Fruit fly (Drosophila melanogaster) whole organism, embryonic: ENCODE results near the gene CG6901.

ENCODE experiments used
- CG10209 ChIP-seq: fragments of 200-800 bp; sonication (Bioruptor generic); optimal IDR thresholded peaks from 3 replicates; lab custom pipeline; 2017; ENCODE audit warnings: missing biosample characterization, mild to moderate bottlenecking, missing genetic modification characterization, missing genetic modification reagents
- CG15073 ChIP-seq: fragments of 200-800 bp; sonication (Bioruptor generic); optimal IDR thresholded peaks from 2 replicates; lab custom pipeline; 2016; ENCODE audit warnings: missing biosample characterization, missing genetic modification characterization
- CG2678 ChIP-seq: fragments of 200-800 bp; sonication (Bioruptor generic); optimal IDR thresholded peaks from 3 replicates; lab custom pipeline; 2019; ENCODE audit warnings: missing biosample characterization, mild to moderate bottlenecking, missing genetic modification characterization, moderate library complexity
- CG32767 ChIP-seq: fragments of 200-800 bp; sonication (Bioruptor generic); IDR thresholded peaks from 2 replicates; pipeline ENCODE4 v1.3.6; 2022; ENCODE audit warnings: missing biosample characterization, missing genetic modification characterization
- CG3726 ChIP-seq: fragments of 200-800 bp; sonication (Bioruptor generic); IDR thresholded peaks from 3 replicates; pipeline ENCODE4, ENCODE4 v1.3.6; 2022; ENCODE audit warnings: missing biosample characterization, missing genetic modification characterization
- CrebB ChIP-seq: fragments of 200-800 bp; sonication (Bioruptor generic); optimal IDR thresholded peaks from 3 replicates; lab custom pipeline; 2018; ENCODE audit warnings: missing biosample characterization, mild to moderate bottlenecking, missing genetic modification characterization
- MBD-R2 ChIP-seq: fragments of 200-800 bp; sonication (Bioruptor generic); IDR thresholded peaks from 2 replicates; pipeline ENCODE4 v1.3.6; 2022; ENCODE audit warnings: missing biosample characterization, missing genetic modification characterization
- Mad ChIP-seq: fragments of 200-800 bp; sonication (Bioruptor generic); optimal IDR thresholded peaks from 2 replicates; lab custom pipeline; 2016; ENCODE audit warnings: missing biosample characterization, missing genetic modification characterization
- Ravus ChIP-seq: fragments of 200-800 bp; sonication (Bioruptor generic); IDR thresholded peaks from 2 replicates; pipeline ENCODE4 v1.3.6; 2022; ENCODE audit warnings: missing biosample characterization, missing genetic modification characterization
- ab ChIP-seq: fragments of 200-800 bp; sonication (Bioruptor generic); optimal IDR thresholded peaks from 2 replicates; lab custom pipeline; 2016; ENCODE audit warnings: missing biosample characterization, missing genetic modification characterization
- gt ChIP-seq: fragments of 200-800 bp; sonication (Bioruptor generic); IDR thresholded peaks from 2 replicates; pipeline ENCODE4 v1.3.6; 2022; ENCODE audit warnings: missing biosample characterization, missing genetic modification characterization
- pzg ChIP-seq: fragments of 200-800 bp; sonication (Bioruptor generic); optimal IDR thresholded peaks from 3 replicates; lab custom pipeline; 2018; ENCODE audit warnings: missing biosample characterization, mild to moderate bottlenecking, missing genetic modification characterization, moderate library complexity

DNA sequence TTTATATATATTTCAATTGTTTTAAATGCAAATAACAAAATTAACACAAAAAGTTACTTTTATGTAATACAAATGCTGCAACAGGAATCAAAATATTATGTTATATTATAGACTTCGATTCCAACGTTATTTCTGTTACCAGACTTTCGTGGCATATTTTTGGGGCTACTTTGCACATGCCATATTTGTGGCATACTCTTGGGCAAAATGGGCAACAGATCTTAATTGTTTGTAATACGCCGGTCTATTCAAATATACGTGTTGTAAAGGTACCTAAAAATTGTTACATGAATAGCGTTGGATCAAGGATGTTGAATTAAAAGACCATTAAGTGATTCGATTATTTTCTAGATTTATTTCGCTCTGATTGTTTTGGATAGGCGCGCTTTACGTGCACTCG, 50.9 kb downstream of the CG6901 start:
- TF ChIP-seq Ravus (GFP tag; lab: Robert Waterston, UW): no peak
- no peak for TF ChIP-seq CG10209 (GFP tag; lab: Kevin White, UChicago)
- TF ChIP-seq ab (GFP tag; lab: Kevin White, UChicago): no peak
- TF ChIP-seq CG15073 (GFP tag; lab: Kevin White, UChicago): no peak
- no peak for TF ChIP-seq CG3726 (GFP tag; lab: Robert Waterston, UW)
- no peak for TF ChIP-seq Mad (GFP tag; lab: Kevin White, UChicago)
- no peak for TF ChIP-seq CG32767 (GFP tag; lab: Robert Waterston, UW)
- TF ChIP-seq CrebB (tag; lab: Kevin White, UChicago): no peak
- TF ChIP-seq pzg: no peak
- TF ChIP-seq MBD-R2 (GFP tag; lab: Robert Waterston, UW): no peak
- TF ChIP-seq CG2678: no peak
- TF ChIP-seq gt (GFP tag; lab: Robert Waterston, UW): no peak
